Worm (Caenorhabditis elegans): ENCODE results near the gene kin-9.

DNA sequence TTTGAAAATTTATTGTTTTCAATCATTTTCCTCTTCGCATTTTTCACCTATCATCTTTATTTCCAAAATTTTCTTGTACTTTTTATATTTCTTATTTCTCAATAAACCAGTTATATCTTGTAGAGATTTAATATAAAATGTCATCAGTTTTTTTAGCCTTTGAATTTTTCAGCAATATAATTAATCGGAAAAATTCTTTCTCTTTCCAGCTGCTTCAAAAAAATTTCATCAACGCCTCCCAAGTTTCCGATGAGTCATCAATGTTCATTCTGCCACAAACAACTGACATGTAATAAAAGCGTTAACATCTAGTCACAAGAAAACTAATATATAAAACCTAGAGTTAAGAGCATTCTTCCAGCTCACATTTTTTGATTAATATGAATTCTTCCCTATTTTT lies 19.3 kb upstream of the kin-9 start, which contains the start of gene F08F1.4:
- TF ChIP-seq elt-1 (tag; optimal IDR thresholded peaks at IDR 0.05) (no peak), nhr-77 (tag; optimal IDR thresholded peaks at IDR 0.05) (no peak), unc-62 (GFP tag; optimal IDR thresholded peaks at IDR 0.05) (no peak), ama-1 (optimal IDR thresholded peaks at IDR 0.05) (no peak), nhr-11 (tag; optimal IDR thresholded peaks at IDR 0.05) (no peak), daf-12 (tag; optimal IDR thresholded peaks at IDR 0.05) (no peak), ztf-4 (tag; optimal IDR thresholded peaks at IDR 0.05) (no peak), elt-3 (tag; optimal IDR thresholded peaks at IDR 0.05) (no peak), nhr-25 (tag; optimal IDR thresholded peaks at IDR 0.05) (no peak), elt-2 (tag; optimal IDR thresholded peaks at IDR 0.05) (no peak), mdl-1 (tag; optimal IDR thresholded peaks at IDR 0.05) (no peak), nhr-67 (tag; optimal IDR thresholded peaks at IDR 0.05) (no peak)

All from whole organism, L3 larva.